Worm (Caenorhabditis elegans) whole organism, late embryonic: Measurements from ENCODE around the gene pot-1.

Experiments used
- K02D7.2 ChIP-seq: sonication (generic microtip); optimal IDR thresholded peaks from 2 replicates; lab custom pipeline; 2017; ENCODE audit warnings: mild to moderate bottlenecking, missing genetic modification characterization, missing compliant biosample characterization
- dmd-4 ChIP-seq: sonication (generic microtip); optimal IDR thresholded peaks from 2 replicates; lab custom pipeline; 2016; ENCODE audit warnings: borderline replicate concordance, missing genetic modification characterization, missing compliant biosample characterization
- hlh-6 ChIP-seq: sonication (generic microtip); optimal IDR thresholded peaks from 2 replicates; lab custom pipeline; 2016; ENCODE audit warnings: missing genotype, missing genetic modification characterization, missing compliant biosample characterization
- nhr-11 ChIP-seq: fragments of 150-350 bp; optimal IDR thresholded peaks from 2 replicates; lab custom pipeline; 2014; ENCODE audit warnings: missing biosample characterization, missing genetic modification characterization
- nhr-232 ChIP-seq: sonication (generic microtip); optimal IDR thresholded peaks from 2 replicates; lab custom pipeline; 2016; ENCODE audit warnings: missing genetic modification characterization, missing compliant biosample characterization
- odd-2 ChIP-seq: sonication (generic microtip); optimal IDR thresholded peaks from 2 replicates; lab custom pipeline; 2017; ENCODE audit warnings: antibody characterized with exemption, mild to moderate bottlenecking, missing genetic modification characterization, missing compliant biosample characterization
- pqm-1 ChIP-seq: sonication (generic microtip); optimal IDR thresholded peaks from 2 replicates; lab custom pipeline; 2016; ENCODE audit warnings: missing genetic modification characterization, missing compliant biosample characterization
- rnt-1 ChIP-seq: sonication (generic microtip); optimal IDR thresholded peaks from 2 replicates; lab custom pipeline; 2016; ENCODE audit warnings: missing genetic modification characterization, missing compliant biosample characterization

DNA sequence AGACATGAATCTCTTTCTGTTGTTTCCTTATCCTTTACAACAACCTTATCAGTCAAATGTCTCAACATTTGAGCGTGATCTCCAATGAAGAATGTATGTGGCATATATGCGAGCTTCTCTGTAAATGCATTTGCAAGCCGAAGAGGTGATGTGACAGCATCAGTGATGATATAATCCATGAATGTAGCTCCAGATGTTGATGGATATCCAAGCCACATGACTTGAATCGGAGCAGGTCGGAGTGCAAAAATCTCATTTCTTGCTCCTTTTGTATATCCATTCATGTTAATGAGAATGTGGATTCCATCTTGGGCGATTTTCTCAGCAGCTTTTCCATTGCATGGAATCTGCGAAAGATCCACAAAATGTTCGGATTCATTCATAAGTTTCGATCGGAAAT is 14.7 kb upstream of the pot-1 start:
- TF ChIP-seq nhr-11 (tag; lab: Kevin White, UChicago) (no peak), dmd-4 (tag; lab: Kevin White, UChicago) (no peak), K02D7.2 (tag; lab: Kevin White, UChicago) (no peak), rnt-1 (tag; lab: Kevin White, UChicago) (no peak), nhr-232 (tag; lab: Kevin White, UChicago) (no peak), odd-2 (tag; lab: Kevin White, UChicago) (no peak), pqm-1 (no peak), hlh-6 (tag; lab: Kevin White, UChicago) (no peak)
